Worm (Caenorhabditis elegans) whole organism, late embryonic: ENCODE results near the gene fbxc-58.
A peak's percentile ranks its signal among the peaks of the same experiment; 100 is the strongest.

ENCODE experiments used
- C08G9.2 ChIP-seq: sonication (generic microtip); optimal IDR thresholded peaks from 2 replicates; lab custom pipeline; 2016; ENCODE audit warnings: mild to moderate bottlenecking, missing genetic modification characterization, moderate library complexity, missing compliant biosample characterization
- C38D4.7 ChIP-seq: fragments of 200-800 bp; sonication (Bioruptor generic); optimal IDR thresholded peaks from 2 replicates; lab custom pipeline; 2018; ENCODE audit warnings: mild to moderate bottlenecking, missing genetic modification characterization, moderate library complexity, missing compliant biosample characterization
- F13H6.1 ChIP-seq: sonication (generic microtip); optimal IDR thresholded peaks from 2 replicates; lab custom pipeline; 2016; ENCODE audit warnings: missing genetic modification characterization, missing compliant biosample characterization
- ama-1 ChIP-seq: fragments of 150-350 bp; optimal IDR thresholded peaks from 2 replicates; lab custom pipeline; 2014
- ceh-19 ChIP-seq: fragments of 200-800 bp; sonication (Bioruptor generic); optimal IDR thresholded peaks from 2 replicates; lab custom pipeline; 2018; ENCODE audit warnings: mild to moderate bottlenecking, missing genetic modification characterization, missing compliant biosample characterization
- ceh-2 ChIP-seq: sonication (generic microtip); optimal IDR thresholded peaks from 2 replicates; lab custom pipeline; 2016; ENCODE audit warnings: missing genotype, missing genetic modification characterization, missing compliant biosample characterization
- ceh-22 ChIP-seq: sonication (generic microtip); optimal IDR thresholded peaks from 2 replicates; lab custom pipeline; 2017; ENCODE audit warnings: missing biosample characterization, missing genetic modification characterization
- ceh-24 ChIP-seq: sonication (generic microtip); optimal IDR thresholded peaks from 2 replicates; lab custom pipeline; 2016; ENCODE audit warnings: mild to moderate bottlenecking, missing genetic modification characterization, missing compliant biosample characterization
- ceh-45 ChIP-seq: fragments of 200-800 bp; sonication (Bioruptor generic); IDR thresholded peaks from 2 replicates; pipeline ENCODE4 v1.3.6; 2022; ENCODE audit warnings: missing genetic modification reagents, missing genetic modification characterization, missing compliant biosample characterization
- ceh-6 ChIP-seq: fragments of 200-800 bp; sonication (Bioruptor generic); optimal IDR thresholded peaks from 2 replicates; lab custom pipeline; 2018; ENCODE audit warnings: mild to moderate bottlenecking, missing genetic modification characterization, missing compliant biosample characterization
- dve-1 ChIP-seq: sonication (generic microtip); optimal IDR thresholded peaks from 2 replicates; lab custom pipeline; 2017; ENCODE audit warnings: antibody characterized with exemption, mild to moderate bottlenecking, missing genetic modification characterization, missing compliant biosample characterization
- elt-2 ChIP-seq: sonication (generic microtip); optimal IDR thresholded peaks from 2 replicates; lab custom pipeline; 2016; ENCODE audit warnings: missing genetic modification reagents, missing genetic modification characterization, missing compliant biosample characterization
- elt-4 ChIP-seq: sonication (generic microtip); optimal IDR thresholded peaks from 2 replicates; lab custom pipeline; 2016; ENCODE audit warnings: missing genetic modification characterization, missing compliant biosample characterization
- fax-1 ChIP-seq: sonication (generic microtip); optimal IDR thresholded peaks from 2 replicates; lab custom pipeline; 2016; ENCODE audit warnings: missing genotype, missing genetic modification characterization, missing compliant biosample characterization
- fkh-10 ChIP-seq: fragments of 150-350 bp; optimal IDR thresholded peaks from 2 replicates; lab custom pipeline; 2014; ENCODE audit warnings: missing biosample characterization, missing genetic modification reagents, missing genetic modification characterization
- hlh-13 ChIP-seq: fragments of 200-800 bp; sonication (Bioruptor generic); optimal IDR thresholded peaks from 2 replicates; lab custom pipeline; 2018; ENCODE audit warnings: mild to moderate bottlenecking, missing genetic modification characterization, missing compliant biosample characterization
- hlh-30 ChIP-seq: sonication (generic microtip); optimal IDR thresholded peaks from 2 replicates; lab custom pipeline; 2017; ENCODE audit warnings: antibody characterized with exemption, missing genetic modification characterization, missing compliant biosample characterization; ENCODE audit not compliant: insufficient read depth
- hlh-6 ChIP-seq: sonication (generic microtip); optimal IDR thresholded peaks from 2 replicates; lab custom pipeline; 2016; ENCODE audit warnings: missing genotype, missing genetic modification characterization, missing compliant biosample characterization
- hlh-8 ChIP-seq: sonication (generic microtip); optimal IDR thresholded peaks from 2 replicates; lab custom pipeline; 2016; ENCODE audit warnings: missing genotype, missing genetic modification characterization, missing compliant biosample characterization
- lim-6 ChIP-seq: sonication (generic microtip); optimal IDR thresholded peaks from 2 replicates; lab custom pipeline; 2016; ENCODE audit warnings: missing genetic modification characterization, missing compliant biosample characterization
- madf-2 ChIP-seq: sonication (generic microtip); optimal IDR thresholded peaks from 2 replicates; lab custom pipeline; 2017; ENCODE audit warnings: missing genetic modification characterization, missing compliant biosample characterization
- mec-3 ChIP-seq: sonication (generic microtip); optimal IDR thresholded peaks from 2 replicates; lab custom pipeline; 2016; ENCODE audit warnings: borderline replicate concordance, missing genetic modification characterization, missing compliant biosample characterization
- nfya-1 ChIP-seq: sonication (generic microtip); optimal IDR thresholded peaks from 2 replicates; lab custom pipeline; 2017; ENCODE audit warnings: missing genetic modification characterization, mild to moderate bottlenecking, missing compliant biosample characterization, antibody characterized with exemption, moderate library complexity
- odd-2 ChIP-seq: sonication (generic microtip); optimal IDR thresholded peaks from 2 replicates; lab custom pipeline; 2017; ENCODE audit warnings: antibody characterized with exemption, mild to moderate bottlenecking, missing genetic modification characterization, missing compliant biosample characterization
- pag-3 ChIP-seq: sonication (generic microtip); optimal IDR thresholded peaks from 2 replicates; lab custom pipeline; 2016; ENCODE audit warnings: missing compliant biosample characterization, missing genetic modification characterization, borderline replicate concordance
- pat-9 ChIP-seq: fragments of 200-800 bp; sonication (Bioruptor generic); optimal IDR thresholded peaks from 2 replicates; lab custom pipeline; 2018; ENCODE audit warnings: mild to moderate bottlenecking, missing genetic modification characterization, moderate library complexity, missing compliant biosample characterization
- pax-1 ChIP-seq: fragments of 150-350 bp; optimal IDR thresholded peaks from 2 replicates; lab custom pipeline; 2014; ENCODE audit warnings: missing biosample characterization, missing genetic modification characterization
- pha-2 ChIP-seq: sonication (generic microtip); optimal IDR thresholded peaks from 2 replicates; lab custom pipeline; 2017; ENCODE audit warnings: mild to moderate bottlenecking, missing genetic modification characterization, missing compliant biosample characterization
- pha-4 ChIP-seq: fragments of 150-350 bp; optimal IDR thresholded peaks from 2 replicates; lab custom pipeline; 2018; ENCODE audit warnings: missing biosample characterization, missing genetic modification reagents, missing genetic modification characterization
- pqm-1 ChIP-seq: sonication (generic microtip); optimal IDR thresholded peaks from 2 replicates; lab custom pipeline; 2016; ENCODE audit warnings: missing genetic modification characterization, missing compliant biosample characterization
- sox-4 ChIP-seq: sonication (generic microtip); optimal IDR thresholded peaks from 2 replicates; lab custom pipeline; 2017; ENCODE audit warnings: mild to moderate bottlenecking, missing genetic modification characterization, inconsistent platforms, missing compliant biosample characterization
- syd-9 ChIP-seq: sonication (generic microtip); optimal IDR thresholded peaks from 2 replicates; lab custom pipeline; 2016; ENCODE audit warnings: mild to moderate bottlenecking, missing genetic modification characterization, moderate library complexity, missing compliant biosample characterization
- tbx-2 ChIP-seq: sonication (generic microtip); optimal IDR thresholded peaks from 2 replicates; lab custom pipeline; 2016; ENCODE audit warnings: missing genetic modification characterization, missing compliant biosample characterization
- tbx-7 ChIP-seq: sonication (generic microtip); optimal IDR thresholded peaks from 2 replicates; lab custom pipeline; 2016; ENCODE audit warnings: missing genotype, missing genetic modification characterization, missing compliant biosample characterization
- unc-3 ChIP-seq, 2 experiments: fragments of 200-800 bp in 1 of 2; sonication (Bioruptor generic) in 1 of 2; sonication (generic microtip) in 1 of 2; conservative IDR thresholded peaks in 1 of 2; optimal IDR thresholded peaks in 1 of 2; 2 replicates each; pipeline versions ENCODE4 v1.3.6 to Lab custom; 2016 to 2022; ENCODE audit warnings: missing compliant biosample characterization in 2 of 2, missing genetic modification characterization in 2 of 2, missing genetic modification reagents in 1 of 2
- unc-55 ChIP-seq: sonication (generic microtip); optimal IDR thresholded peaks from 2 replicates; lab custom pipeline; 2017; ENCODE audit warnings: missing biosample characterization, missing genetic modification reagents, missing genetic modification characterization
- unc-86 ChIP-seq: sonication (generic microtip); optimal IDR thresholded peaks from 2 replicates; lab custom pipeline; 2016; ENCODE audit warnings: missing genetic modification characterization, missing compliant biosample characterization

fbxc-58 gene

DNA sequence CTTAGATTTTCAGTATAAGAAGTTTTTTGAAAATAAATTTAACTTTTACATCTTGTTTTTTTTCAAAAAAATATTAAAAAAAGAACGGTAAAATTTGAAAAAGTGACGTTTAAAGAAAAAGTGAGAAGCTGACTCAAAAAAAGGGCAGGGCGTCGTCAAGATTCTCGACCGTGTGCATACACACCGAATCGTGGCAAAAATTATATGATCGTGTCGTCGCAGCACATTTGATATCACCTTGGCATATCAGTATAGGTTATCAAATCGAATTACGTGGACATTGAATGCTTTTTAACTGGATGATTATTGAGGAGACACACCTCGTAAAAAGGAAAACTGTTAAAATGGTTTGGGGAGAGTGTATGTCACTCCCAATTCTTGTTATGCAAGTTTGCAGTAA is 38.3 kb upstream of the fbxc-58 start:
- no peak for TF ChIP-seq unc-55 (GFP tag; lab: Kevin White, UChicago)
- TF ChIP-seq elt-2 (tag; lab: Kevin White, UChicago) = peak; percentile 49
- no peak for TF ChIP-seq hlh-13 (GFP tag; lab: Kevin White, UChicago)
- TF ChIP-seq, all 69 proteins: peak for 1

DNA sequence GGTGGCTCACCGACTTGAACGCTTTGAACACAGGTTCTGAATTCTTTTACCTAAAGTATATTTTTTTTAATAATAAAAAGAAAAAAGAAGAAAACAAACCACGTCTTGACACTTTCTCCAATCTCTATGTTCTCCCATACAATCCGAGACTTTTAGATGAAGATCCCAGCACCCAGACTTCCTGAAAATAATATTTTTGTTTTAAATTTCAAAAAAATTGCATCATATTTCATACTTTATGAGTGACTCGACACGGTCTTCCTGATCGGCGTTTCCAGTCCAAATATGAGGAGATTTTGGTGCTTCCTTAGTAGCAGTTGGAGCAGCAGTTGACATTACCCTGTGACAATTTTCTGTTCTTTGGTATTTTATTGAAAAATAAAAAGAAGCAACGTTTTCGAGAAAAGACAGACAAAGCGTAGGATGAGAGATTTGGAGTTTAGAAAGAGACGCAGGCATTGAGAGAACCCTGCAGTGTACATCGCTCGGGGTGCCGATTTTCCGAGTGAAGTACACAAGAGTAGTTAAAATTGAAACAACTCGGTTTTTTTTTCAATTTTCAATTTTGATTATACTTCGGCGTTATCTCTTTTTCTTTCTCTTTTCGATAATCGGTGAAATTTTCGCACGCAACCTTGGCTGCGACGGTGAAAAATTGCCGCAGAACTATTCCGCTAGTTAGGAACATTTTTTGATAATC is 35.6 kb upstream of the fbxc-58 start, which contains the start of the genes coa-4 and T20D3.14:
Gene coa-4, minus strand, starts transcription at position 51 of the 700 bp plus-strand sequence.
Gene T20D3.14, minus strand, starts transcription at position 358 of the 700 bp plus-strand sequence.
- TF ChIP-seq ceh-45 = no peak
- no peak for TF ChIP-seq C08G9.2 (tag; lab: Kevin White, UChicago)
- no peak for TF ChIP-seq ceh-19 (GFP tag; lab: Kevin White, UChicago)

DNA sequence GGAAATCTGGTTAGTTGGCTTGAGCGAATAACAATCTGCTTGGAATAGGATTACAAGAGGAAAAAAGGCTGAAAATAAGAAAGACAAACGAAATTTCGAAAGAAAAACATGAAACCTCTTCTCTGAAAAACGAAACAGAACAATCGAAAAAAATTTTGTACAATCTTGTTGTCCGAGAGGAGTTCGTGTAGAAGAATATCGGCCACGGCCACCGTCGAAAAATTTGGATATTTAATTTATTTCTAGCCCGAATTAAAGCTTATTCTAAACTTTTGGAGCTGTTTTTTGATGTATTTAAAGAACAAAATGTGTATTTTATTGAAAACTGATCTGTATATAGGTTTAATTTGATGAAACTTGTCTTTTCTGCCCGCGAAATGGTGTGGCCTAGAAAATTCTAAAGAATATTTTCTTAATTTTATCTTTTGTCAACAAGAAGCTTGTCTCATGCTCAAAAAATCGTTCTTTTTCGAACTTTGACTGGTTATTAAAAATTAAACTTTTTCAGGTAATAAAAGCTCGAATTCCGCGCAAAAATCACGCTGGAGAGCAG is 34.7 kb upstream of the fbxc-58 start, which contains the start of gene T20D3.5:
Gene T20D3.5, plus strand, starts transcription at position 503 of the 553 bp plus-strand sequence.
- no peak for TF ChIP-seq ceh-6 (GFP tag; lab: Kevin White, UChicago)
- no peak for TF ChIP-seq fkh-10 (GFP tag; lab: Kevin White, UChicago)
- no peak for TF ChIP-seq F13H6.1 (tag; lab: Kevin White, UChicago)
- no peak for TF ChIP-seq lim-6 (tag; lab: Kevin White, UChicago)
- TF ChIP-seq unc-3 (GFP tag; conservative IDR thresholded peaks at IDR 0.05; lab: Robert Waterston, UW) = no peak
- TF ChIP-seq unc-3 (tag; optimal IDR thresholded peaks at IDR 0.05; lab: Kevin White, UChicago) = no peak
- no peak for TF ChIP-seq ceh-24 (tag; lab: Kevin White, UChicago)
- TF ChIP-seq madf-2 = no peak
- TF ChIP-seq hlh-13 (GFP tag; lab: Kevin White, UChicago) = no peak
- no peak for TF ChIP-seq pqm-1 (tag; lab: Kevin White, UChicago)
- peak; percentile 7 for TF ChIP-seq tbx-2 (tag; lab: Kevin White, UChicago)
- peak; percentile 7 for TF ChIP-seq ceh-2 (tag; lab: Kevin White, UChicago)
- TF ChIP-seq ceh-22 (tag; lab: Kevin White, UChicago) = no peak
- TF ChIP-seq hlh-8 (tag; lab: Kevin White, UChicago) = no peak
- TF ChIP-seq ama-1 (lab: Kevin White, UChicago) = no peak

DNA sequence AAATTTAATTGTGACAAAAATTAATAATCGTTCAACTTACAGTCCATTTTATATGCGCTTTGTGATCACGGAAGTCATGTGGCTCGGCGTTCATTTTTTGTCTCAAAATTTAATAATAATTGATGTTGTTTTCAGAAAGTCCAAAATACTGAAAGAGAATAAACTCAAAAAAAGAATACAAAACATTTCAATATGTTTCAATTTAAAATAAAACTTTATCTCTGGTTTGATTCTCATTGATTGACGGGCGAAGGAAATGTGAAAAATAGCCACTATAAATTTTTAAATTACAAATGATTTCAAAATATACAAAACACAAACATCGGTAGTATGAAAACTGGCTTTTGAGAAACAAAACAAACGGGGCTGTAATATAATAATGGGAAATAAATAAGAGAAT is 32.1 kb upstream of the fbxc-58 start, which contains the start of gene T20D3.6:
Gene T20D3.6, minus strand, starts transcription at position 101 of the 400 bp plus-strand sequence.
- no peak for TF ChIP-seq unc-3 (GFP tag; conservative IDR thresholded peaks at IDR 0.05; lab: Robert Waterston, UW)
- TF ChIP-seq unc-3 (tag; optimal IDR thresholded peaks at IDR 0.05; lab: Kevin White, UChicago) = no peak
- no peak for TF ChIP-seq elt-4
- no peak for TF ChIP-seq pha-4 (tag; lab: Kevin White, UChicago)
- no peak for TF ChIP-seq odd-2 (tag; lab: Kevin White, UChicago)
- TF ChIP-seq pat-9 (tag; lab: Kevin White, UChicago) = no peak
- TF ChIP-seq sox-4 (tag; lab: Kevin White, UChicago) = no peak
- no peak for TF ChIP-seq dve-1 (tag; lab: Kevin White, UChicago)
- no peak for TF ChIP-seq C38D4.7 (GFP tag; lab: Kevin White, UChicago)

DNA sequence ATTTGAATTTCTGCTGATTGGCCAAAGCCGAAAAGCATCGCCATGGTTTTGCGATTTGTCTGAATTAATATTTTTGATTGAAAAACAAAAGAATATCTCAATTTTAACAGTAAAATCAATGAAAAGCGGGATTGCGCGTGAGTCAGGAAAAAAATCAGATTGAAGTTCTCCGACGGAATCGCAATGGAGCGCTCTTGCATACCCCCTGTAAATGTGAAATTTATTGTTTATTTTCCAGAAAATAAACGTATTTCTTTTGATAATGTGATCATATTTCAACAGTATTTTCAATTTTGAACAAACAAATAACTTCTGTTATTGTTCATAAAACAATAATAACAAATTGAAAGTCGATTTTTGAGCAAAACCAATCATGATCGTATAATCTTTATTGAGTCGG is 29.7 kb upstream of the fbxc-58 start, which contains the start of gene vps-26:
Gene vps-26, minus strand, starts transcription at position 200 of the 400 bp plus-strand sequence.
- TF ChIP-seq unc-86 (no peak), fax-1 (tag; lab: Kevin White, UChicago) (no peak), nfya-1 (tag; lab: Kevin White, UChicago) (no peak), hlh-8 (tag; lab: Kevin White, UChicago) (no peak), C08G9.2 (tag; lab: Kevin White, UChicago) (no peak), hlh-6 (tag; lab: Kevin White, UChicago) (no peak), mec-3 (no peak), pag-3 (no peak), tbx-2 (tag; lab: Kevin White, UChicago) (no peak), sox-4 (tag; lab: Kevin White, UChicago) (no peak), unc-3 (GFP tag; conservative IDR thresholded peaks at IDR 0.05; lab: Robert Waterston, UW) (no peak), unc-3 (tag; optimal IDR thresholded peaks at IDR 0.05; lab: Kevin White, UChicago) (no peak), tbx-7 (tag; lab: Kevin White, UChicago) (no peak), syd-9 (tag; lab: Kevin White, UChicago) (no peak), hlh-30 (no peak), pax-1 (tag; lab: Kevin White, UChicago) (no peak), elt-4 (no peak), pha-2 (no peak)
